Worm (Caenorhabditis elegans) whole organism, L1 larva: ENCODE data around the gene col-123.
"Not testable (repeated sequence)": the region's sequence is repeated elsewhere in the genome, so short reads cannot be mapped to it uniquely, and the experiment has no call there.

ENCODE experiments used
- aha-1 ChIP-seq: fragments of 150-350 bp; optimal IDR thresholded peaks from 2 replicates; lab custom pipeline; 2014; ENCODE audit warnings: missing biosample characterization, missing genetic modification characterization
- ama-1 ChIP-seq: fragments of 150-350 bp; optimal IDR thresholded peaks from 2 replicates; lab custom pipeline; 2014
- ceh-63 ChIP-seq: fragments of 200-800 bp; sonication (Bioruptor generic); optimal IDR thresholded peaks from 2 replicates; lab custom pipeline; 2018; ENCODE audit warnings: mild to moderate bottlenecking, missing genetic modification characterization, missing compliant biosample characterization
- ceh-82 ChIP-seq, 3 experiments: fragments of 150-350 bp in 1 of 3; sonication (generic microtip) in 2 of 3; optimal IDR thresholded peaks; 2 replicates each; lab custom pipeline; 2014 to 2017; ENCODE audit warnings: missing biosample characterization in 3 of 3, missing genetic modification characterization in 3 of 3
- ceh-90 ChIP-seq: sonication (generic microtip); optimal IDR thresholded peaks from 2 replicates; lab custom pipeline; 2016; ENCODE audit warnings: missing genetic modification characterization, missing compliant biosample characterization
- ces-1 ChIP-seq: fragments of 150-350 bp; optimal IDR thresholded peaks from 2 replicates; lab custom pipeline; 2014; ENCODE audit warnings: missing biosample characterization, missing genetic modification reagents, missing genetic modification characterization
- dpl-1 ChIP-seq, 3 experiments: fragments of 150-350 bp in 2 of 3; sonication (generic microtip) in 1 of 3; optimal IDR thresholded peaks; 2 replicates each; lab custom pipeline; 2014 to 2017; ENCODE audit warnings: missing biosample characterization in 3 of 3, missing genetic modification characterization in 3 of 3, missing genetic modification reagents in 3 of 3
- efl-3 ChIP-seq: fragments of 200-800 bp; sonication (Bioruptor generic); optimal IDR thresholded peaks from 2 replicates; lab custom pipeline; 2018; ENCODE audit warnings: mild to moderate bottlenecking, missing genetic modification characterization, missing compliant biosample characterization
- elt-2 ChIP-seq: sonication (generic microtip); optimal IDR thresholded peaks from 2 replicates; lab custom pipeline; 2016; ENCODE audit warnings: missing genetic modification characterization, mild to moderate bottlenecking, inconsistent platforms, missing compliant biosample characterization, missing genetic modification reagents
- elt-3 ChIP-seq, 6 experiments: fragments of 150-350 bp in 1 of 6; sonication (generic microtip); optimal IDR thresholded peaks; 2 replicates each; lab custom pipeline; 2017 to 2018; ENCODE audit warnings: missing biosample characterization in 6 of 6, missing genetic modification characterization in 6 of 6, inconsistent platforms in 1 of 6
- fkh-10 ChIP-seq: sonication (generic microtip); optimal IDR thresholded peaks from 2 replicates; lab custom pipeline; 2017; ENCODE audit warnings: missing biosample characterization, missing genetic modification reagents, missing genetic modification characterization
- fos-1 ChIP-seq: fragments of 150-350 bp; optimal IDR thresholded peaks from 2 replicates; lab custom pipeline; 2014; ENCODE audit warnings: missing biosample characterization, missing genetic modification characterization
- hlh-17 ChIP-seq: fragments of 200-800 bp; sonication (Bioruptor generic); optimal IDR thresholded peaks from 2 replicates; lab custom pipeline; 2018; ENCODE audit warnings: missing genetic modification characterization, mild to moderate bottlenecking, missing compliant biosample characterization, moderate library complexity, borderline replicate concordance
- hpl-2 ChIP-seq: fragments of 150-350 bp; optimal IDR thresholded peaks from 2 replicates; lab custom pipeline; 2014; ENCODE audit warnings: missing biosample characterization, missing genetic modification reagents, missing genetic modification characterization
- lin-14 ChIP-seq: fragments of 200-800 bp; sonication (Bioruptor generic); optimal IDR thresholded peaks from 2 replicates; lab custom pipeline; 2018; ENCODE audit warnings: mild to moderate bottlenecking, missing genetic modification characterization, moderate library complexity, missing compliant biosample characterization
- lin-15B ChIP-seq: fragments of 150-350 bp; sonication (generic microtip); optimal IDR thresholded peaks from 3 replicates; lab custom pipeline; 2014; ENCODE audit warnings: missing biosample characterization, missing genetic modification characterization
- lsy-2 ChIP-seq, 2 experiments: fragments of 150-350 bp; optimal IDR thresholded peaks; 2 replicates each; lab custom pipeline; 2014; ENCODE audit warnings: missing biosample characterization in 2 of 2, missing genetic modification characterization in 2 of 2
- mdl-1 ChIP-seq, 2 experiments: fragments of 150-350 bp; optimal IDR thresholded peaks; 2 replicates each; lab custom pipeline; 2014 to 2017; ENCODE audit warnings: missing biosample characterization in 2 of 2, missing genetic modification characterization in 2 of 2, inconsistent platforms in 1 of 2
- nhr-19 ChIP-seq: fragments of 200-800 bp; sonication (Bioruptor generic); conservative IDR thresholded peaks from 2 replicates; pipeline ENCODE4 v1.3.6; 2022; ENCODE audit warnings: missing genetic modification characterization, missing compliant biosample characterization
- nhr-237 ChIP-seq: fragments of 150-350 bp; optimal IDR thresholded peaks from 2 replicates; lab custom pipeline; 2014; ENCODE audit warnings: missing biosample characterization, missing genetic modification characterization
- nhr-28 ChIP-seq: fragments of 150-350 bp; optimal IDR thresholded peaks from 2 replicates; lab custom pipeline; 2014; ENCODE audit warnings: missing biosample characterization, missing genetic modification characterization
- nhr-84 ChIP-seq: sonication (generic microtip); optimal IDR thresholded peaks from 2 replicates; lab custom pipeline; 2017; ENCODE audit warnings: missing biosample characterization, missing genetic modification characterization
- nhr-85 ChIP-seq: sonication (generic microtip); peaks from one replicate; lab custom pipeline; 2016; ENCODE audit warnings: missing genetic modification characterization, inconsistent platforms, missing compliant biosample characterization
- nhr-90 ChIP-seq: sonication (generic microtip); optimal IDR thresholded peaks from 2 replicates; lab custom pipeline; 2016; ENCODE audit warnings: mild to moderate bottlenecking, missing genetic modification characterization, missing compliant biosample characterization; ENCODE audit not compliant: poor library complexity
- pag-3 ChIP-seq: sonication (generic microtip); optimal IDR thresholded peaks from 2 replicates; lab custom pipeline; 2017; ENCODE audit warnings: missing genetic modification characterization, mild to moderate bottlenecking, missing compliant biosample characterization, antibody characterized with exemption, borderline replicate concordance; ENCODE audit not compliant: insufficient read depth
- skn-1 ChIP-seq: fragments of 150-350 bp; optimal IDR thresholded peaks from 2 replicates; lab custom pipeline; 2014; ENCODE audit warnings: missing biosample characterization, missing genetic modification characterization
- sptf-1 ChIP-seq: fragments of 150-350 bp; optimal IDR thresholded peaks from 2 replicates; lab custom pipeline; 2014; ENCODE audit warnings: missing biosample characterization, missing genetic modification characterization
- sup-37 ChIP-seq: fragments of 200-800 bp; sonication (Bioruptor generic); optimal IDR thresholded peaks from 2 replicates; lab custom pipeline; 2018; ENCODE audit warnings: mild to moderate bottlenecking, missing genetic modification characterization, missing compliant biosample characterization
- tbx-2 ChIP-seq: sonication (generic microtip); optimal IDR thresholded peaks from 2 replicates; lab custom pipeline; 2016; ENCODE audit warnings: missing genetic modification characterization, missing compliant biosample characterization
- tlp-1 ChIP-seq: fragments of 150-350 bp; optimal IDR thresholded peaks from 2 replicates; lab custom pipeline; 2014; ENCODE audit warnings: missing biosample characterization, missing genetic modification characterization
- unc-98 ChIP-seq: fragments of 200-800 bp; sonication (Bioruptor generic); IDR thresholded peaks from 2 replicates; pipeline ENCODE4 v1.3.6; 2022; ENCODE audit warnings: missing genetic modification characterization, missing compliant biosample characterization
- zip-4 ChIP-seq: fragments of 200-800 bp; sonication (Bioruptor generic); optimal IDR thresholded peaks from 2 replicates; lab custom pipeline; 2018; ENCODE audit warnings: mild to moderate bottlenecking, missing genetic modification characterization, moderate library complexity, missing compliant biosample characterization
- ztf-11 ChIP-seq, 2 experiments: sonication (generic microtip); optimal IDR thresholded peaks; 2 replicates each; lab custom pipeline; 2016 to 2017; ENCODE audit warnings: missing genetic modification characterization in 2 of 2, missing biosample characterization in 1 of 2, missing compliant biosample characterization in 1 of 2

col-123 gene

DNA sequence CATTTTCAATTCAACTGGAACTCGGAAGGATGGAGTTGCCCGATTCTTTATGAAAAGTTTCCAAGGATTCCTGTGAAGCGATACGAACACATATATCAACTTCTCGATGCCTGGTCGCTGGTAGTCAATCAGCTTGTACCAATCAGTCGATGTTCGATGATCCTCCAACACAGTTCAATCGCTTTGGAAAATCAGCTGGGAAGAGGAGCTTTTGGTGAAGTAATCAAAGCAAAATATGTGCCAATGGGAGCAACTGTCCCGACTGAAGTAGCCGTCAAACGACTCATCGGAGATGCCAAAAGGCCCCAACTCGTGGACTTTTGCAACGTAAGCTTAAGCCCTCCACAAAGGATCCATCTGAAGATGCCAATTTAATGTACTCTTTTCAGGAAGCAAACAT, 11.6 kb downstream of the col-123 start:
- TF ChIP-seq tbx-2 (tag; lab: Kevin White, UChicago) (no peak), unc-98 (no peak), fos-1 (tag; lab: Kevin White, UChicago) (no peak), nhr-19 (GFP tag; lab: Robert Waterston, UW) (no peak)

ce11 chrIV:9836317-9836716, 14.6 kb downstream of the col-123 start, which contains the start of gene msp-81:
Gene msp-81, minus strand, starts transcription at chrIV:9836417.
- TF ChIP-seq tlp-1 (tag; lab: Kevin White, UChicago) (no peak), nhr-237 (tag; lab: Kevin White, UChicago) (no peak), sptf-1 (tag; lab: Kevin White, UChicago) (no peak), sup-37 (GFP tag; lab: Kevin White, UChicago) (no peak), fos-1 (tag; lab: Kevin White, UChicago) (no peak), dpl-1 (GFP tag; optimal IDR thresholded peaks at IDR 0.05; lab: Kevin White, UChicago) (no peak), ztf-11 (tag; optimal IDR thresholded peaks at IDR 0.05; lab: Kevin White, UChicago) (no peak), skn-1 (tag; lab: Kevin White, UChicago) (no peak), aha-1 (tag; lab: Kevin White, UChicago) (no peak), fkh-10 (GFP tag; lab: Kevin White, UChicago) (no peak), ces-1 (GFP tag; lab: Kevin White, UChicago) (no peak)

DNA sequence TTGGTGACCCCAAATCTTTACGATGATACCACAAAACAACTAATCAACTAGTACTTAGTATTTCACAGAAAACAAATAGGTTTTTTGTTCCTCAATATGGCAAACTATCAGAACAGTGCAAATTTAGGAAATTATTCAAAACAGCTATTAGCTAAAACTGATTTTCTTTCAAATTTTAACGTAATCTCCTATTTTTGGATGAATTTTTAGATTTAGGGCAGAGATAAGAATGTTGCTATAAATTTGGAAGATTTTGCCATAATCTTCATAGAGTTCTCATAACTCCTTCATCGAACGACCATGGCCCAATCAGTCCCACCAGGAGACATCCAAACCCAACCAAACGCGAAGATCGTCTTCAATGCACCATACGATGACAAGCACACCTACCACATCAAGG, 15.6 kb downstream of the col-123 start, which contains the start of gene msp-10:
Gene msp-10, plus strand, starts transcription at position 301 of the 400 bp plus-strand sequence.
- not testable (repeated sequence) for TF ChIP-seq lin-14 (GFP tag; lab: Kevin White, UChicago); ceh-82 (tag; optimal IDR thresholded peaks at IDR 0.05; lab: Kevin White, UChicago); nhr-28 (tag; lab: Kevin White, UChicago)

DNA sequence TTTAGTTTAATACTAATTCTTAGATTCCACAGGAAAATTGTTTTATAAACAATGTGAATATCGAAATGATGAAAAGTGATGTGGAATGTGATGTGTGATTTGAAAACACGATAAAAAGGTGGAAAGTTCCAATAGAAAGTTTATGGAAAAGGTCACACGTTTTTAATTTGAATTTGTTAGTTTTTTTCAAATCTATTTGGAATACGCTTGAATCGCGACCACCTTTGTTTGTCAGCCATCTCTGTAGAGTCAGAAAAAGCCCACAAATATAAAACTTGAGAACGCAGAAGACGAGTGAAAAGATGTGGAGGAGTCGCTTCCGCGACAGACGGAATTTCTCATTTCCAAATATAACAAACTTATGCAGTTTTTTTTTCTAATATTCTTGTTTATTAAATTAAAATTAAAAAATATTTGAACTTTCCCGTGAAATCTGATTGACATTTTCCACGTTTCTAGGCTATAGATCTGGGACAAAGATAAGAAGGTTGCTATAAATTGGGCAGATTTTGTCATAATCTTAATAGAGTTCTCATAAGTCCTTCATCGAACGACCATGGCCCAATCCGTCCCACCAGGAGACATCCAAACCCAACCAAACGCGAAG, 19.4 kb downstream of the col-123 start, which contains the start of the genes kin-24 and msp-56:
Gene kin-24, minus strand, starts transcription at position 101 of the 607 bp plus-strand sequence.
Gene msp-56, plus strand, starts transcription at position 557 of the 607 bp plus-strand sequence.
- TF ChIP-seq pag-3 (tag; lab: Kevin White, UChicago), result no peak
- no peak for TF ChIP-seq nhr-85 (tag; lab: Kevin White, UChicago)
- no peak for TF ChIP-seq nhr-237 (tag; lab: Kevin White, UChicago)
- no peak for TF ChIP-seq nhr-84
- TF ChIP-seq mdl-1 (tag; optimal IDR thresholded peaks at IDR 0.05; lab: Kevin White, UChicago), result no peak
- TF ChIP-seq elt-3 (tag; optimal IDR thresholded peaks at IDR 0.05; lab: Kevin White, UChicago), result no peak
- no peak for TF ChIP-seq ceh-90
- TF ChIP-seq elt-2, result no peak
- no peak for TF ChIP-seq efl-3
- TF ChIP-seq ceh-63 (GFP tag; lab: Kevin White, UChicago), result no peak
- no peak for TF ChIP-seq zip-4 (GFP tag; lab: Kevin White, UChicago)
- no peak for TF ChIP-seq lin-15B (tag; lab: Kevin White, UChicago)
- TF ChIP-seq nhr-19 (GFP tag; lab: Robert Waterston, UW), result no peak
- no peak for TF ChIP-seq nhr-90 (tag; lab: Kevin White, UChicago)
- no peak for TF ChIP-seq hlh-17 (GFP tag; lab: Kevin White, UChicago)
- TF ChIP-seq fkh-10 (GFP tag; lab: Kevin White, UChicago), result no peak
- TF ChIP-seq lsy-2 (tag; optimal IDR thresholded peaks at IDR 0.05; lab: Kevin White, UChicago), result no peak
- TF ChIP-seq ama-1 (lab: Kevin White, UChicago), result no peak
- TF ChIP-seq hpl-2, result no peak
- TF ChIP-seq, all 84 proteins: peak for 0
